Fruit fly (Drosophila melanogaster) S2 (cell line): ENCODE results near the gene amrt.

Source experiments
- CG8478 ChIP-seq: fragments of >200 bp; optimal IDR thresholded peaks from 2 replicates; lab custom pipeline; 2018
- CTCF ChIP-seq, 2 experiments: fragments of >200 bp; optimal IDR thresholded peaks; 2 replicates each; lab custom pipeline; 2018

- no peak for TF ChIP-seq CTCF (optimal IDR thresholded peaks at IDR 0.05; lab: Kevin White, UChicago)
- no peak for TF ChIP-seq CG8478 (lab: Kevin White, UChicago)
Observed at dm6 chrX:13815526-13816173, 33.4 kb downstream of the amrt start.
